Fruit fly (Drosophila melanogaster) whole organism, embryonic: ENCODE results near the gene NitFhit.

Experiments
- BEAF-32 ChIP-seq: fragments of 200-800 bp; sonication (Bioruptor generic); optimal IDR thresholded peaks from 3 replicates; lab custom pipeline; 2017; ENCODE audit warnings: missing biosample characterization, missing genetic modification characterization, mild to moderate bottlenecking, moderate library complexity, missing genetic modification reagents
- CG10366 ChIP-seq: fragments of 200-800 bp; sonication (Bioruptor generic); IDR thresholded peaks from 2 replicates; pipeline ENCODE4 v1.3.6; 2022; ENCODE audit warnings: missing biosample characterization, missing genetic modification characterization
- CG11247 ChIP-seq: fragments of 200-800 bp; sonication (Bioruptor generic); IDR thresholded peaks from 2 replicates; pipeline ENCODE4 v1.3.6; 2022; ENCODE audit warnings: missing biosample characterization, missing genetic modification characterization
- CG12236 ChIP-seq: fragments of 200-800 bp; sonication (Bioruptor generic); optimal IDR thresholded peaks from 2 replicates; lab custom pipeline; 2016; ENCODE audit warnings: missing biosample characterization, missing genetic modification characterization
- CG12769 ChIP-seq: fragments of 200-800 bp; sonication (Bioruptor generic); optimal IDR thresholded peaks from 2 replicates; lab custom pipeline; 2019; ENCODE audit warnings: missing biosample characterization, mild to moderate bottlenecking, missing genetic modification characterization, moderate library complexity
- CG13424 ChIP-seq: fragments of 200-800 bp; sonication (Bioruptor generic); optimal IDR thresholded peaks from 2 replicates; lab custom pipeline; 2019; ENCODE audit warnings: missing biosample characterization, mild to moderate bottlenecking, missing genetic modification characterization, moderate library complexity
- CG1529 ChIP-seq: fragments of 200-800 bp; sonication (Bioruptor generic); optimal IDR thresholded peaks from 3 replicates; lab custom pipeline; 2018; ENCODE audit warnings: missing biosample characterization, missing genetic modification characterization
- CG16863 ChIP-seq: fragments of 200-800 bp; sonication (Bioruptor generic); optimal IDR thresholded peaks from 3 replicates; lab custom pipeline; 2016; ENCODE audit warnings: missing biosample characterization, missing genetic modification characterization
- CG30403 ChIP-seq: fragments of 200-800 bp; sonication (Bioruptor generic); optimal IDR thresholded peaks from 3 replicates; lab custom pipeline; 2016; ENCODE audit warnings: missing biosample characterization, missing genetic modification characterization
- CG3995 ChIP-seq: fragments of 200-800 bp; sonication (Bioruptor generic); optimal IDR thresholded peaks from 3 replicates; lab custom pipeline; 2016; ENCODE audit warnings: missing biosample characterization, missing genetic modification characterization
- CG4854 ChIP-seq: fragments of 200-800 bp; sonication (Bioruptor generic); optimal IDR thresholded peaks from 2 replicates; lab custom pipeline; 2016; ENCODE audit warnings: missing biosample characterization, missing genetic modification characterization, inconsistent platforms
- CG7745 ChIP-seq: fragments of 200-800 bp; sonication (Bioruptor generic); optimal IDR thresholded peaks from 2 replicates; lab custom pipeline; 2018; ENCODE audit warnings: missing biosample characterization, mild to moderate bottlenecking, missing genetic modification characterization, moderate library complexity
- CG8359 ChIP-seq: fragments of 200-800 bp; sonication (Bioruptor generic); optimal IDR thresholded peaks from 2 replicates; lab custom pipeline; 2017; ENCODE audit warnings: missing biosample characterization, mild to moderate bottlenecking, missing genetic modification characterization, borderline replicate concordance
- CG9609 ChIP-seq: fragments of 200-800 bp; sonication (Bioruptor generic); optimal IDR thresholded peaks from 3 replicates; lab custom pipeline; 2016; ENCODE audit warnings: missing biosample characterization, missing genetic modification characterization
- D ChIP-seq, 2 experiments: fragments of 200-800 bp in 1 of 2; fragments of >200 bp in 1 of 2; sonication (Bioruptor generic) in 1 of 2; optimal IDR thresholded peaks; 2 replicates in 1 of 2; 3 replicates in 1 of 2; lab custom pipeline; 2017; ENCODE audit warnings: mild to moderate bottlenecking in 1 of 2, missing biosample characterization in 1 of 2, missing genetic modification characterization in 1 of 2, missing genetic modification reagents in 1 of 2
- Dek ChIP-seq: fragments of 200-800 bp; sonication (Bioruptor generic); optimal IDR thresholded peaks from 3 replicates; lab custom pipeline; 2019; ENCODE audit warnings: missing biosample characterization, mild to moderate bottlenecking, missing genetic modification characterization, moderate library complexity
- ERR ChIP-seq: fragments of 200-800 bp; sonication (Bioruptor generic); optimal IDR thresholded peaks from 2 replicates; lab custom pipeline; 2016; ENCODE audit warnings: missing biosample characterization, missing genetic modification characterization
- Elba2 ChIP-seq: fragments of 200-800 bp; sonication (Bioruptor generic); optimal IDR thresholded peaks from 3 replicates; lab custom pipeline; 2016; ENCODE audit warnings: missing biosample characterization, missing genetic modification characterization
- Ets97D ChIP-seq: fragments of 200-800 bp; sonication (Bioruptor generic); optimal IDR thresholded peaks from 3 replicates; lab custom pipeline; 2016; ENCODE audit warnings: missing biosample characterization, missing genetic modification characterization
- GATAe ChIP-seq: fragments of 200-800 bp; sonication (Bioruptor generic); conservative IDR thresholded peaks from 2 replicates; pipeline ENCODE4 v1.3.6; 2022; ENCODE audit warnings: missing biosample characterization, missing genetic modification characterization
- H15 ChIP-seq: fragments of 200-800 bp; sonication (Bioruptor generic); IDR thresholded peaks from 3 replicates; pipeline ENCODE4 v1.3.6; 2022; ENCODE audit warnings: missing biosample characterization, missing genetic modification characterization
- HHEX ChIP-seq: fragments of 200-800 bp; sonication (Bioruptor generic); optimal IDR thresholded peaks from 3 replicates; lab custom pipeline; 2017; ENCODE audit warnings: missing biosample characterization, mild to moderate bottlenecking, missing genetic modification characterization, missing genetic modification reagents
- HLHmδ ChIP-seq: fragments of 200-800 bp; sonication (Bioruptor generic); optimal IDR thresholded peaks from 2 replicates; lab custom pipeline; 2018; ENCODE audit warnings: missing biosample characterization, mild to moderate bottlenecking, missing genetic modification characterization, moderate library complexity
- Hr78 ChIP-seq, 2 experiments: fragments of 200-800 bp in 1 of 2; fragments of >200 bp in 1 of 2; sonication (Bioruptor generic) in 1 of 2; optimal IDR thresholded peaks; 2 replicates each; lab custom pipeline; 2017 to 2019; ENCODE audit warnings: missing biosample characterization in 2 of 2, missing genetic modification characterization in 2 of 2, mild to moderate bottlenecking in 1 of 2, moderate library complexity in 1 of 2
- Lim3 ChIP-seq: fragments of 200-800 bp; sonication (Bioruptor generic); IDR thresholded peaks from 2 replicates; pipeline ENCODE4 v1.3.6; 2022; ENCODE audit warnings: missing biosample characterization, missing genetic modification characterization
- Mad ChIP-seq: fragments of 200-800 bp; sonication (Bioruptor generic); optimal IDR thresholded peaks from 2 replicates; lab custom pipeline; 2016; ENCODE audit warnings: missing biosample characterization, missing genetic modification characterization
- Myb ChIP-seq: fragments of 200-800 bp; sonication (Bioruptor generic); optimal IDR thresholded peaks from 2 replicates; lab custom pipeline; 2016; ENCODE audit warnings: missing biosample characterization, missing genetic modification characterization
- Rx ChIP-seq: fragments of 200-800 bp; sonication (Bioruptor generic); IDR thresholded peaks from 2 replicates; pipeline ENCODE4 v1.3.6; 2022; ENCODE audit warnings: missing biosample characterization, missing genetic modification characterization
- Side ChIP-seq: fragments of 200-800 bp; sonication (Bioruptor generic); optimal IDR thresholded peaks from 2 replicates; lab custom pipeline; 2016; ENCODE audit warnings: missing biosample characterization, missing genetic modification characterization
- bcd ChIP-seq: fragments of 200-800 bp; sonication (Bioruptor generic); optimal IDR thresholded peaks from 2 replicates; lab custom pipeline; 2017; ENCODE audit warnings: missing biosample characterization, mild to moderate bottlenecking, missing genetic modification characterization
- dati ChIP-seq: fragments of 200-800 bp; sonication (Bioruptor generic); IDR thresholded peaks from 2 replicates; pipeline ENCODE4 v1.3.6; 2022; ENCODE audit warnings: missing biosample characterization, missing genetic modification characterization
- disco-r ChIP-seq: fragments of 200-800 bp; sonication (Bioruptor generic); optimal IDR thresholded peaks from 2 replicates; lab custom pipeline; 2016; ENCODE audit warnings: missing biosample characterization, missing genetic modification characterization
- dm ChIP-seq: fragments of 200-800 bp; sonication (Bioruptor generic); optimal IDR thresholded peaks from 3 replicates; lab custom pipeline; 2016; ENCODE audit warnings: missing biosample characterization, missing genetic modification characterization
- dpn ChIP-seq, 2 experiments: fragments of 200-800 bp; sonication (Bioruptor generic); optimal IDR thresholded peaks; 3 replicates each; lab custom pipeline; 2016; ENCODE audit warnings: missing biosample characterization in 2 of 2, missing genetic modification characterization in 2 of 2
- her ChIP-seq: fragments of 200-800 bp; sonication (Bioruptor generic); optimal IDR thresholded peaks from 2 replicates; lab custom pipeline; 2016; ENCODE audit warnings: missing biosample characterization, missing genetic modification characterization
- ind ChIP-seq: fragments of 200-800 bp; sonication (Bioruptor generic); optimal IDR thresholded peaks from 3 replicates; lab custom pipeline; 2016; ENCODE audit warnings: missing biosample characterization, missing genetic modification characterization
- jigr1 ChIP-seq: fragments of 200-800 bp; sonication (Bioruptor generic); IDR thresholded peaks from 3 replicates; pipeline ENCODE4 v1.3.6; 2022; ENCODE audit warnings: missing biosample characterization, missing genetic modification characterization
- knrl ChIP-seq: fragments of 200-800 bp; sonication (Bioruptor generic); IDR thresholded peaks from 3 replicates; pipeline ENCODE4 v1.3.6; 2022; ENCODE audit warnings: missing biosample characterization, missing genetic modification characterization; ENCODE audit not compliant: partially characterized antibody
- lola ChIP-seq, 3 experiments: fragments of >200 bp in 2 of 3; fragments of 200-800 bp in 1 of 3; sonication (Bioruptor generic) in 1 of 3; optimal IDR thresholded peaks; 2 replicates each; lab custom pipeline; 2017 to 2019; ENCODE audit warnings: missing biosample characterization in 3 of 3, missing genetic modification characterization in 3 of 3, mild to moderate bottlenecking in 1 of 3, moderate library complexity in 1 of 3
- mld ChIP-seq: fragments of 200-800 bp; sonication (Bioruptor generic); IDR thresholded peaks from 3 replicates; pipeline ENCODE4 v1.3.6; 2022; ENCODE audit warnings: missing biosample characterization, missing genetic modification characterization; ENCODE audit not compliant: partially characterized antibody
- nmo ChIP-seq: fragments of 200-800 bp; sonication (Bioruptor generic); optimal IDR thresholded peaks from 2 replicates; lab custom pipeline; 2018; ENCODE audit warnings: missing biosample characterization, mild to moderate bottlenecking, missing genetic modification characterization, moderate library complexity
- oc ChIP-seq: fragments of 200-800 bp; sonication (Bioruptor generic); optimal IDR thresholded peaks from 2 replicates; lab custom pipeline; 2018; ENCODE audit warnings: missing biosample characterization, mild to moderate bottlenecking, missing genetic modification characterization, moderate library complexity
- pho ChIP-seq: fragments of 200-800 bp; sonication (Bioruptor generic); optimal IDR thresholded peaks from 2 replicates; lab custom pipeline; 2016; ENCODE audit warnings: missing biosample characterization, missing genetic modification characterization
- pita ChIP-seq: fragments of 200-800 bp; sonication (Bioruptor generic); optimal IDR thresholded peaks from 2 replicates; lab custom pipeline; 2017; ENCODE audit warnings: missing biosample characterization, mild to moderate bottlenecking, missing genetic modification characterization
- sc ChIP-seq, 3 experiments: fragments of >200 bp in 2 of 3; fragments of 200-800 bp in 1 of 3; sonication (Bioruptor generic) in 1 of 3; optimal IDR thresholded peaks; 2 replicates in 2 of 3; 3 replicates in 1 of 3; lab custom pipeline; 2017; ENCODE audit warnings: mild to moderate bottlenecking in 1 of 3, missing biosample characterization in 1 of 3, missing genetic modification characterization in 1 of 3, missing genetic modification reagents in 1 of 3
- slbo ChIP-seq: fragments of 200-800 bp; sonication (Bioruptor generic); IDR thresholded peaks from 2 replicates; pipeline ENCODE4 v1.3.6; 2022; ENCODE audit warnings: missing biosample characterization, missing genetic modification characterization
- sr ChIP-seq: fragments of 200-800 bp; sonication (Bioruptor generic); IDR thresholded peaks from 3 replicates; pipeline ENCODE4 v1.3.6; 2022; ENCODE audit warnings: missing biosample characterization, missing genetic modification characterization
- usp ChIP-seq: fragments of >200 bp; optimal IDR thresholded peaks from 2 replicates; lab custom pipeline; 2017; ENCODE audit warnings: missing biosample characterization, missing genetic modification characterization
- yki ChIP-seq: fragments of >200 bp; optimal IDR thresholded peaks from 3 replicates; lab custom pipeline; 2018

The NitFhit gene

dm6 chr3L:246644-247199 lies 43.2 kb downstream of the NitFhit start (continued):
- peak; percentile 2 for TF ChIP-seq CG13424 (tag; lab: Kevin White, UChicago)
- TF ChIP-seq Dek (tag; lab: Kevin White, UChicago) = no peak
- peak; percentile 59; the same call in 2 of the 3 replicates for TF ChIP-seq knrl (GFP tag; lab: Robert Waterston, UW)
- TF ChIP-seq ind (GFP tag; lab: Kevin White, UChicago) = no peak
- no peak for TF ChIP-seq dati (GFP tag; lab: Robert Waterston, UW)
- TF ChIP-seq CG16863 (GFP tag; lab: Kevin White, UChicago) = peak; percentile 26
- TF ChIP-seq jigr1 = no peak
- TF ChIP-seq BEAF-32 (GFP tag; lab: Kevin White, UChicago) = peak; percentile 68
- TF ChIP-seq HHEX (GFP tag; lab: Kevin White, UChicago) = no peak
- peak; percentile 73 for TF ChIP-seq pho (GFP tag; lab: Kevin White, UChicago)
- peak; percentile 76 for TF ChIP-seq dm (GFP tag; lab: Kevin White, UChicago)
- no peak for TF ChIP-seq pita
- no peak for TF ChIP-seq CG12769
- TF ChIP-seq Myb (GFP tag; lab: Kevin White, UChicago) = peak; percentile 98
- peak; percentile 26 for TF ChIP-seq her (GFP tag; lab: Kevin White, UChicago)
- peak; percentile 24 for TF ChIP-seq ERR
- TF ChIP-seq CG12236 (GFP tag; lab: Kevin White, UChicago) = no peak
- peak; percentile 49 for TF ChIP-seq CG4854
- peak; percentile 20 for TF ChIP-seq CG3995 (GFP tag; lab: Kevin White, UChicago)
- TF ChIP-seq HLHmδ (GFP tag; lab: Kevin White, UChicago) = no peak
- TF ChIP-seq CG11247 (GFP tag; lab: Robert Waterston, UW) = no peak; the same call in none of the 2 replicates
- no peak for TF ChIP-seq sc (optimal IDR thresholded peaks at IDR 0.05; lab: Kevin White, UChicago)
- peak; percentile 25 for TF ChIP-seq sc (GFP tag; optimal IDR thresholded peaks at IDR 0.05; lab: Kevin White, UChicago)
- TF ChIP-seq D (optimal IDR thresholded peaks at IDR 0.05; lab: Kevin White, UChicago) = no peak
- TF ChIP-seq D (GFP tag; optimal IDR thresholded peaks at IDR 0.05; lab: Kevin White, UChicago) = no peak
- TF ChIP-seq Elba2 = no peak
- no peak for TF ChIP-seq disco-r (GFP tag; lab: Kevin White, UChicago)
- 0 out of 2 replicates have a peak, but pooled peaks have one; percentile 3 for TF ChIP-seq Rx (GFP tag; lab: Robert Waterston, UW)
- TF ChIP-seq GATAe (GFP tag; lab: Robert Waterston, UW) = no peak
- peak; percentile 46 for TF ChIP-seq CG30403 (GFP tag; lab: Kevin White, UChicago)
- no peak for TF ChIP-seq sr (GFP tag; lab: Robert Waterston, UW)
- TF ChIP-seq Ets97D (GFP tag; lab: Kevin White, UChicago) = peak; percentile 97
- TF ChIP-seq lola (GFP tag; optimal IDR thresholded peaks at IDR 0.05; lab: Kevin White, UChicago) = no peak
- TF ChIP-seq CG7745 (tag; lab: Kevin White, UChicago) = no peak
- peak; percentile 69 for TF ChIP-seq slbo (GFP tag; lab: Robert Waterston, UW)
- no peak for TF ChIP-seq CG1529
- TF ChIP-seq oc (tag; lab: Kevin White, UChicago) = no peak
- TF ChIP-seq mld (GFP tag; lab: Robert Waterston, UW) = no peak
- TF ChIP-seq CG8359 (GFP tag; lab: Kevin White, UChicago) = no peak
- TF ChIP-seq CG10366 (GFP tag; lab: Robert Waterston, UW) = no peak
- TF ChIP-seq dpn (GFP tag; optimal IDR thresholded peaks at IDR 0.05; lab: Kevin White, UChicago) = peak; percentile 46 to 48
- TF ChIP-seq Mad (GFP tag; lab: Kevin White, UChicago) = peak; percentile 9
- no peak for TF ChIP-seq yki (lab: Kevin White, UChicago)
- TF ChIP-seq CG9609 (GFP tag; lab: Kevin White, UChicago) = peak; percentile 54
- TF ChIP-seq bcd (GFP tag; lab: Kevin White, UChicago) = no peak
- TF ChIP-seq H15 = 0 out of 3 replicates have a peak, but pooled peaks have one; percentile 40
- no peak for TF ChIP-seq Hr78 (GFP tag; optimal IDR thresholded peaks at IDR 0.05; lab: Kevin White, UChicago)
- TF ChIP-seq nmo (GFP tag; lab: Kevin White, UChicago) = peak; percentile 64
- peak; percentile 54 for TF ChIP-seq Side
- TF ChIP-seq usp (GFP tag; lab: Kevin White, UChicago) = no peak
- TF ChIP-seq Lim3 (GFP tag; lab: Robert Waterston, UW) = no peak
